Worm (Caenorhabditis elegans) whole organism, mixed stage, embryonic: ENCODE data around the gene Y62E10A.13.

ENCODE experiments used
- M03D4.4 ChIP-seq: sonication (generic microtip); optimal IDR thresholded peaks from 2 replicates; lab custom pipeline; 2017; ENCODE audit warnings: mild to moderate bottlenecking, missing genetic modification characterization, missing compliant biosample characterization
- bed-3 ChIP-seq: fragments of 200-800 bp; sonication (Bioruptor generic); optimal IDR thresholded peaks from 3 replicates; lab custom pipeline; 2018; ENCODE audit warnings: mild to moderate bottlenecking, missing genetic modification characterization, moderate library complexity, missing compliant biosample characterization
- blmp-1 ChIP-seq: fragments of 150-350 bp; optimal IDR thresholded peaks from 2 replicates; lab custom pipeline; 2014; ENCODE audit warnings: missing biosample characterization, missing genetic modification characterization
- ceh-83 ChIP-seq: fragments of 200-800 bp; sonication (Bioruptor generic); optimal IDR thresholded peaks from 2 replicates; lab custom pipeline; 2018; ENCODE audit warnings: mild to moderate bottlenecking, missing genetic modification characterization, missing compliant biosample characterization
- ces-1 ChIP-seq: fragments of 150-350 bp; optimal IDR thresholded peaks from 2 replicates; lab custom pipeline; 2014; ENCODE audit warnings: missing biosample characterization, missing genetic modification reagents, missing genetic modification characterization
- cnd-1 ChIP-seq: fragments of 200-800 bp; sonication (Bioruptor generic); optimal IDR thresholded peaks from 2 replicates; lab custom pipeline; 2018; ENCODE audit warnings: mild to moderate bottlenecking, missing genetic modification characterization, missing compliant biosample characterization
- drap-1 ChIP-seq: fragments of 200-800 bp; sonication (Bioruptor generic); optimal IDR thresholded peaks from 3 replicates; lab custom pipeline; 2018; ENCODE audit warnings: mild to moderate bottlenecking, missing genetic modification characterization, missing compliant biosample characterization
- elt-1 ChIP-seq: sonication (generic microtip); optimal IDR thresholded peaks from 2 replicates; lab custom pipeline; 2017; ENCODE audit warnings: missing genetic modification characterization, mild to moderate bottlenecking, missing compliant biosample characterization, antibody characterized with exemption, moderate library complexity, borderline replicate concordance; ENCODE audit not compliant: insufficient read depth
- elt-3 ChIP-seq: fragments of 150-350 bp; optimal IDR thresholded peaks from 2 replicates; lab custom pipeline; 2014; ENCODE audit warnings: missing biosample characterization, missing genetic modification characterization
- flh-1 ChIP-seq: fragments of 200-800 bp; sonication (Bioruptor generic); optimal IDR thresholded peaks from 2 replicates; lab custom pipeline; 2018; ENCODE audit warnings: mild to moderate bottlenecking, missing genetic modification characterization, moderate library complexity, missing compliant biosample characterization
- ham-2 ChIP-seq: fragments of 200-800 bp; sonication (Bioruptor generic); optimal IDR thresholded peaks from 2 replicates; lab custom pipeline; 2018; ENCODE audit warnings: mild to moderate bottlenecking, missing genetic modification characterization, missing compliant biosample characterization
- hlh-1 ChIP-seq: fragments of 150-350 bp; optimal IDR thresholded peaks from 2 replicates; lab custom pipeline; 2014; ENCODE audit warnings: missing biosample characterization, missing genetic modification reagents, missing genetic modification characterization
- lin-13 ChIP-seq: fragments of 150-350 bp; optimal IDR thresholded peaks from 2 replicates; lab custom pipeline; 2014; ENCODE audit warnings: missing biosample characterization, missing genetic modification characterization
- lin-32 ChIP-seq: fragments of 200-800 bp; sonication (Bioruptor generic); optimal IDR thresholded peaks from 2 replicates; lab custom pipeline; 2018; ENCODE audit warnings: mild to moderate bottlenecking, missing genetic modification characterization, missing compliant biosample characterization
- lsy-2 ChIP-seq: fragments of 150-350 bp; optimal IDR thresholded peaks from 2 replicates; lab custom pipeline; 2014; ENCODE audit warnings: missing biosample characterization, missing genetic modification characterization
- mab-5 ChIP-seq: fragments of 150-350 bp; optimal IDR thresholded peaks from 2 replicates; lab custom pipeline; 2014; ENCODE audit warnings: missing biosample characterization, missing genetic modification characterization
- mep-1 ChIP-seq: fragments of 150-350 bp; optimal IDR thresholded peaks from 2 replicates; lab custom pipeline; 2017; ENCODE audit warnings: missing biosample characterization, missing genetic modification reagents, missing genetic modification characterization, inconsistent platforms
- mls-2 ChIP-seq: sonication (generic microtip); optimal IDR thresholded peaks from 2 replicates; lab custom pipeline; 2016; ENCODE audit warnings: mild to moderate bottlenecking, missing genetic modification characterization, moderate library complexity, missing compliant biosample characterization
- nhr-12 ChIP-seq: fragments of 150-350 bp; optimal IDR thresholded peaks from 2 replicates; lab custom pipeline; 2014; ENCODE audit warnings: missing biosample characterization, missing genetic modification characterization
- nhr-2 ChIP-seq: fragments of 150-350 bp; optimal IDR thresholded peaks from 2 replicates; lab custom pipeline; 2014; ENCODE audit warnings: missing biosample characterization, missing genetic modification characterization
- nhr-237 ChIP-seq: fragments of 150-350 bp; optimal IDR thresholded peaks from 2 replicates; lab custom pipeline; 2014; ENCODE audit warnings: missing biosample characterization, missing genetic modification characterization
- nhr-28 ChIP-seq: fragments of 150-350 bp; optimal IDR thresholded peaks from 2 replicates; lab custom pipeline; 2014; ENCODE audit warnings: missing biosample characterization, missing genetic modification characterization
- nhr-76 ChIP-seq: sonication (generic microtip); optimal IDR thresholded peaks from 2 replicates; lab custom pipeline; 2017; ENCODE audit warnings: missing biosample characterization, missing genetic modification characterization
- sem-2 ChIP-seq: fragments of 200-800 bp; sonication (Bioruptor generic); optimal IDR thresholded peaks from 2 replicates; lab custom pipeline; 2018; ENCODE audit warnings: mild to moderate bottlenecking, missing genetic modification characterization, missing compliant biosample characterization
- snpc-4 ChIP-seq: fragments of 150-350 bp; optimal IDR thresholded peaks from 2 replicates; lab custom pipeline; 2014; ENCODE audit warnings: missing biosample characterization, missing genetic modification characterization
- sptf-1 ChIP-seq: sonication (generic microtip); optimal IDR thresholded peaks from 2 replicates; lab custom pipeline; 2017; ENCODE audit warnings: mild to moderate bottlenecking, missing genetic modification characterization, moderate library complexity, missing compliant biosample characterization
- tbx-8 ChIP-seq: fragments of 200-800 bp; sonication (Bioruptor generic); optimal IDR thresholded peaks from 2 replicates; lab custom pipeline; 2018; ENCODE audit warnings: mild to moderate bottlenecking, missing genetic modification characterization, moderate library complexity, missing compliant biosample characterization
- unc-39 ChIP-seq: fragments of 150-350 bp; optimal IDR thresholded peaks from 2 replicates; lab custom pipeline; 2014; ENCODE audit warnings: missing biosample characterization, missing genetic modification characterization
- zip-8 ChIP-seq: fragments of 150-350 bp; optimal IDR thresholded peaks from 2 replicates; lab custom pipeline; 2014; ENCODE audit warnings: missing biosample characterization, missing genetic modification characterization
- ztf-11 ChIP-seq: fragments of 150-350 bp; optimal IDR thresholded peaks from 2 replicates; lab custom pipeline; 2014; ENCODE audit warnings: missing biosample characterization, missing genetic modification characterization

Y62E10A.13 gene

ce11 chrIV:13383763-13384436 is 15.0 kb downstream of the Y62E10A.13 start, which contains the start of gene rab-19:
TSS of gene rab-19 (minus strand) at chrIV:13384386.
- TF ChIP-seq mep-1 (tag; lab: Kevin White, UChicago): no peak
- TF ChIP-seq ces-1 (GFP tag; lab: Kevin White, UChicago): peak; percentile 91

ce11 chrIV:13381823-13382222 is 17.0 kb downstream of the Y62E10A.13 start, which contains the start of gene emc-3:
TSS of gene emc-3 (minus strand) at chrIV:13381923.
- TF ChIP-seq lsy-2 (tag; lab: Kevin White, UChicago) (no peak), unc-39 (tag; lab: Kevin White, UChicago) (no peak), zip-8 (tag; lab: Kevin White, UChicago) (no peak), tbx-8 (GFP tag; lab: Kevin White, UChicago) (no peak), nhr-28 (tag; lab: Kevin White, UChicago) (no peak), blmp-1 (tag; lab: Kevin White, UChicago) (no peak), ham-2 (GFP tag; lab: Kevin White, UChicago) (no peak), mep-1 (tag; lab: Kevin White, UChicago) (no peak), snpc-4 (tag; lab: Kevin White, UChicago) (no peak), nhr-12 (tag; lab: Kevin White, UChicago) (no peak), nhr-237 (tag; lab: Kevin White, UChicago) (no peak), sptf-1 (tag; lab: Kevin White, UChicago) (no peak)
- TF ChIP-seq, all 35 proteins: peak for 0

- TF ChIP-seq ces-1 (GFP tag; lab: Kevin White, UChicago): no peak
- no peak for TF ChIP-seq mep-1 (tag; lab: Kevin White, UChicago)
- no peak for TF ChIP-seq elt-1 (tag; lab: Kevin White, UChicago)
- no peak for TF ChIP-seq elt-3 (tag; lab: Kevin White, UChicago)
- no peak for TF ChIP-seq tbx-8 (GFP tag; lab: Kevin White, UChicago)
- TF ChIP-seq flh-1 (GFP tag; lab: Kevin White, UChicago): no peak
- TF ChIP-seq ham-2 (GFP tag; lab: Kevin White, UChicago): no peak
- TF ChIP-seq lin-32: no peak
- no peak for TF ChIP-seq lsy-2 (tag; lab: Kevin White, UChicago)
- no peak for TF ChIP-seq nhr-2 (tag; lab: Kevin White, UChicago)
- TF ChIP-seq ceh-83 (GFP tag; lab: Kevin White, UChicago): no peak
- TF ChIP-seq drap-1 (GFP tag; lab: Kevin White, UChicago): no peak
- no peak for TF ChIP-seq mls-2
These were observed 18.3 kb downstream of the Y62E10A.13 start for ce11 chrIV:13380506-13380905.

ce11 chrIV:13377716-13378115 is 21.1 kb downstream of the Y62E10A.13 start, which contains the start of gene mau-8:
TSS of gene mau-8 (plus strand) at chrIV:13378016.
- TF ChIP-seq mab-5 (tag; lab: Kevin White, UChicago): no peak
- no peak for TF ChIP-seq sem-2 (GFP tag; lab: Kevin White, UChicago)
- TF ChIP-seq mls-2: no peak
- TF ChIP-seq cnd-1 (tag; lab: Kevin White, UChicago): no peak
- TF ChIP-seq sptf-1 (tag; lab: Kevin White, UChicago): no peak
- TF ChIP-seq nhr-28 (tag; lab: Kevin White, UChicago): no peak
- TF ChIP-seq lsy-2 (tag; lab: Kevin White, UChicago): no peak
- TF ChIP-seq snpc-4 (tag; lab: Kevin White, UChicago): no peak
- no peak for TF ChIP-seq hlh-1 (tag; lab: Kevin White, UChicago)
- no peak for TF ChIP-seq M03D4.4 (tag; lab: Kevin White, UChicago)
- TF ChIP-seq drap-1 (GFP tag; lab: Kevin White, UChicago): no peak
- no peak for TF ChIP-seq ceh-83 (GFP tag; lab: Kevin White, UChicago)
- TF ChIP-seq nhr-237 (tag; lab: Kevin White, UChicago): no peak
- TF ChIP-seq ham-2 (GFP tag; lab: Kevin White, UChicago): no peak

- TF ChIP-seq tbx-8 (GFP tag; lab: Kevin White, UChicago) (no peak), sptf-1 (tag; lab: Kevin White, UChicago) (no peak), lsy-2 (tag; lab: Kevin White, UChicago) (no peak)
- TF ChIP-seq, all 35 proteins: peak for 0
These were observed 23.9 kb downstream of the Y62E10A.13 start for ce11 chrIV:13374918-13375317.

- TF ChIP-seq ztf-11: no peak
- no peak for TF ChIP-seq lsy-2 (tag; lab: Kevin White, UChicago)
- no peak for TF ChIP-seq ces-1 (GFP tag; lab: Kevin White, UChicago)
- TF ChIP-seq tbx-8 (GFP tag; lab: Kevin White, UChicago): no peak
- TF ChIP-seq nhr-12 (tag; lab: Kevin White, UChicago): no peak
- no peak for TF ChIP-seq sptf-1 (tag; lab: Kevin White, UChicago)
- no peak for TF ChIP-seq drap-1 (GFP tag; lab: Kevin White, UChicago)
- TF ChIP-seq nhr-28 (tag; lab: Kevin White, UChicago): no peak
- no peak for TF ChIP-seq bed-3
- no peak for TF ChIP-seq unc-39 (tag; lab: Kevin White, UChicago)
- no peak for TF ChIP-seq nhr-2 (tag; lab: Kevin White, UChicago)
- TF ChIP-seq mab-5 (tag; lab: Kevin White, UChicago): no peak
- no peak for TF ChIP-seq mep-1 (tag; lab: Kevin White, UChicago)
- no peak for TF ChIP-seq lin-13 (tag; lab: Kevin White, UChicago)
- no peak for TF ChIP-seq cnd-1 (tag; lab: Kevin White, UChicago)
- no peak for TF ChIP-seq mls-2
- TF ChIP-seq snpc-4 (tag; lab: Kevin White, UChicago): no peak
- TF ChIP-seq ceh-83 (GFP tag; lab: Kevin White, UChicago): no peak
- TF ChIP-seq nhr-76 (tag; lab: Kevin White, UChicago): no peak
- no peak for TF ChIP-seq nhr-237 (tag; lab: Kevin White, UChicago)
These were observed 27.2 kb downstream of the Y62E10A.13 start, which contains the start of gene Y62E10A.6 for ce11 chrIV:13371699-13372098. TSS of gene Y62E10A.6 (plus strand) at chrIV:13371999.
